Fruit fly (Drosophila melanogaster): ENCODE measurements around the gene CG15020.

CG15020 gene

dm6 chr3L:4382581-4382980, 38.9 kb upstream of the CG15020 start (continued):
- TF ChIP-seq ac (GFP tag; optimal IDR thresholded peaks at IDR 0.05) (no peak), z (GFP tag; IDR thresholded peaks at IDR 0.05) (no peak), NFAT (GFP tag; IDR thresholded peaks at IDR 0.05) (no peak), HLHmδ (GFP tag; optimal IDR thresholded peaks at IDR 0.05) (no peak), grn (GFP tag; optimal IDR thresholded peaks at IDR 0.05) (peak; percentile 40), hkb (optimal IDR thresholded peaks at IDR 0.05) (no peak), hkb (GFP tag; IDR thresholded peaks at IDR 0.05) (no peak), CG30020 (tag; optimal IDR thresholded peaks at IDR 0.05) (no peak), CG7839 (tag; optimal IDR thresholded peaks at IDR 0.05) (no peak), CG17612 (GFP tag; IDR thresholded peaks at IDR 0.05) (no peak), CG13287 (GFP tag; IDR thresholded peaks at IDR 0.05; ENCODE audit: partially characterized antibody) (no peak), sr (GFP tag; IDR thresholded peaks at IDR 0.05) (peak; percentile 96), zen (tag; optimal IDR thresholded peaks at IDR 0.05) (no peak), al (GFP tag; IDR thresholded peaks at IDR 0.05) (no peak), CG17568 (GFP tag; optimal IDR thresholded peaks at IDR 0.05) (no peak), kni (GFP tag; optimal IDR thresholded peaks at IDR 0.05) (peak; percentile 6), p53 (GFP tag; optimal IDR thresholded peaks at IDR 0.05) (no peak), nau (GFP tag; optimal IDR thresholded peaks at IDR 0.05) (no peak), CG18599 (GFP tag; optimal IDR thresholded peaks at IDR 0.05) (no peak), CG15073 (GFP tag; optimal IDR thresholded peaks at IDR 0.05) (no peak), Atf3 (GFP tag; optimal IDR thresholded peaks at IDR 0.05) (no peak), CG13894 (tag; optimal IDR thresholded peaks at IDR 0.05) (no peak), hb (GFP tag; IDR thresholded peaks at IDR 0.05; ENCODE audit: partially characterized antibody) (no peak), Awh (GFP tag; IDR thresholded peaks at IDR 0.05) (peak; percentile 94), seq (GFP tag; IDR thresholded peaks at IDR 0.05) (no peak), Blimp-1 (GFP tag; optimal IDR thresholded peaks at IDR 0.05) (no peak), mam (GFP tag; optimal IDR thresholded peaks at IDR 0.05) (no peak), Ets65A (GFP tag) (no peak), CG4707 (GFP tag; optimal IDR thresholded peaks at IDR 0.05) (no peak), sisA (GFP tag; IDR thresholded peaks at IDR 0.05) (no peak), rib (GFP tag; IDR thresholded peaks at IDR 0.05) (no peak), CG14860 (GFP tag; IDR thresholded peaks at IDR 0.05; ENCODE audit: partially characterized antibody) (no peak), CG10654 (GFP tag; optimal IDR thresholded peaks at IDR 0.05) (no peak), ab (GFP tag; optimal IDR thresholded peaks at IDR 0.05) (no peak), Dad (GFP tag; optimal IDR thresholded peaks at IDR 0.05) (no peak), Bdp1 (GFP tag; optimal IDR thresholded peaks at IDR 0.05) (no peak), Hr78 (GFP tag; optimal IDR thresholded peaks at IDR 0.05) (no peak), CG2199 (GFP tag; IDR thresholded peaks at IDR 0.05) (0 out of 3 replicates have a peak, but pooled peaks have one; percentile 22), Chrac-16 (GFP tag; optimal IDR thresholded peaks at IDR 0.05) (no peak), CG32767 (GFP tag; IDR thresholded peaks at IDR 0.05) (no peak), oc (tag; optimal IDR thresholded peaks at IDR 0.05) (peak; percentile 75), CG14965 (GFP tag; optimal IDR thresholded peaks at IDR 0.05; ENCODE audit: borderline replicate concordance) (no peak), Adf1 (GFP tag; IDR thresholded peaks at IDR 0.05) (no peak), NK7.1 (GFP tag; optimal IDR thresholded peaks at IDR 0.05) (no peak)

Data from whole organism, embryonic.